Fruit fly (Drosophila melanogaster) whole organism, embryonic: ENCODE data around the gene CG33060.

ENCODE experiments used
- Abd-B ChIP-seq: fragments of 200-800 bp; sonication (Bioruptor generic); optimal IDR thresholded peaks from 2 replicates; lab custom pipeline; 2018; ENCODE audit warnings: missing biosample characterization, mild to moderate bottlenecking, missing genetic modification characterization, moderate library complexity
- Atf3 ChIP-seq: fragments of 200-800 bp; sonication (Bioruptor generic); optimal IDR thresholded peaks from 3 replicates; lab custom pipeline; 2016; ENCODE audit warnings: missing biosample characterization, missing genetic modification characterization
- CG10321 ChIP-seq: fragments of 200-800 bp; sonication (Bioruptor generic); IDR thresholded peaks from 2 replicates; pipeline ENCODE4 v1.3.6; 2022; ENCODE audit warnings: missing biosample characterization, missing genetic modification characterization
- CG11723 ChIP-seq: fragments of 200-800 bp; sonication (Bioruptor generic); optimal IDR thresholded peaks from 2 replicates; lab custom pipeline; 2017; ENCODE audit warnings: missing biosample characterization, mild to moderate bottlenecking, missing genetic modification characterization
- CG1602 ChIP-seq: fragments of 200-800 bp; sonication (Bioruptor generic); optimal IDR thresholded peaks from 3 replicates; lab custom pipeline; 2016; ENCODE audit warnings: missing biosample characterization, missing genetic modification characterization
- CG2678 ChIP-seq: fragments of 200-800 bp; sonication (Bioruptor generic); optimal IDR thresholded peaks from 3 replicates; lab custom pipeline; 2019; ENCODE audit warnings: missing biosample characterization, mild to moderate bottlenecking, missing genetic modification characterization, moderate library complexity
- CG8478 ChIP-seq: fragments of >200 bp; optimal IDR thresholded peaks from 2 replicates; lab custom pipeline; 2018
- CkIIα-i1 ChIP-seq: fragments of 200-800 bp; sonication (Bioruptor generic); IDR thresholded peaks from 2 replicates; pipeline ENCODE4 v1.3.6; 2022; ENCODE audit warnings: missing biosample characterization, missing genetic modification characterization
- Dek ChIP-seq: fragments of 200-800 bp; sonication (Bioruptor generic); optimal IDR thresholded peaks from 3 replicates; lab custom pipeline; 2019; ENCODE audit warnings: missing biosample characterization, mild to moderate bottlenecking, missing genetic modification characterization, moderate library complexity
- nmo ChIP-seq: fragments of 200-800 bp; sonication (Bioruptor generic); optimal IDR thresholded peaks from 2 replicates; lab custom pipeline; 2018; ENCODE audit warnings: missing biosample characterization, mild to moderate bottlenecking, missing genetic modification characterization, moderate library complexity
- sim ChIP-seq: fragments of 200-800 bp; sonication (Bioruptor generic); IDR thresholded peaks from 2 replicates; pipeline ENCODE4 v1.3.6; 2022; ENCODE audit warnings: missing biosample characterization, missing genetic modification characterization
- sna ChIP-seq: fragments of 200-800 bp; sonication (Bioruptor generic); IDR thresholded peaks from 2 replicates; pipeline ENCODE4 v1.3.6; 2022; ENCODE audit warnings: missing biosample characterization, missing genetic modification characterization; ENCODE audit not compliant: partially characterized antibody
- unc-4 ChIP-seq: fragments of 200-800 bp; sonication (Bioruptor generic); IDR thresholded peaks from 2 replicates; pipeline ENCODE4 v1.3.6; 2022; ENCODE audit warnings: missing biosample characterization, missing genetic modification characterization; ENCODE audit not compliant: partially characterized antibody

- TF ChIP-seq CkIIα-i1 (GFP tag; lab: Robert Waterston, UW) (no peak), CG10321 (GFP tag; lab: Robert Waterston, UW) (no peak), Abd-B (GFP tag; lab: Kevin White, UChicago) (no peak), CG11723 (GFP tag; lab: Kevin White, UChicago) (no peak), sim (GFP tag; lab: Robert Waterston, UW) (no peak), sna (GFP tag; lab: Robert Waterston, UW) (no peak), CG8478 (lab: Kevin White, UChicago) (no peak), Atf3 (GFP tag; lab: Kevin White, UChicago) (no peak), CG2678 (no peak), Dek (tag; lab: Kevin White, UChicago) (no peak), nmo (GFP tag; lab: Kevin White, UChicago) (no peak), unc-4 (GFP tag; lab: Robert Waterston, UW) (no peak), CG1602 (GFP tag; lab: Kevin White, UChicago) (no peak)
Measured at dm6 chr3L:16317724-16318123, 13.1 kb upstream of the CG33060 start, which contains the start of gene Nplp3.
